Fruit fly (Drosophila melanogaster) whole organism, embryonic: ENCODE results near the gene CG6753.
A peak's percentile ranks its signal among the peaks of the same experiment; 100 is the strongest.

Source experiments
- Atf6 ChIP-seq: fragments of 200-800 bp; sonication (Bioruptor generic); IDR thresholded peaks from 2 replicates; pipeline ENCODE4 v1.3.6; 2022; ENCODE audit warnings: missing biosample characterization, missing genetic modification characterization
- B-H2 ChIP-seq: fragments of 200-800 bp; sonication (Bioruptor generic); optimal IDR thresholded peaks from 2 replicates; lab custom pipeline; 2018; ENCODE audit warnings: missing biosample characterization, mild to moderate bottlenecking, missing genetic modification characterization
- CG10209 ChIP-seq: fragments of 200-800 bp; sonication (Bioruptor generic); optimal IDR thresholded peaks from 3 replicates; lab custom pipeline; 2017; ENCODE audit warnings: missing biosample characterization, mild to moderate bottlenecking, missing genetic modification characterization, missing genetic modification reagents
- CG10321 ChIP-seq: fragments of 200-800 bp; sonication (Bioruptor generic); IDR thresholded peaks from 2 replicates; pipeline ENCODE4 v1.3.6; 2022; ENCODE audit warnings: missing biosample characterization, missing genetic modification characterization
- CG10543 ChIP-seq: fragments of 200-800 bp; sonication (Bioruptor generic); optimal IDR thresholded peaks from 3 replicates; lab custom pipeline; 2017; ENCODE audit warnings: missing biosample characterization, mild to moderate bottlenecking, missing genetic modification characterization, moderate library complexity
- CG11695 ChIP-seq: fragments of 200-800 bp; sonication (Bioruptor generic); IDR thresholded peaks from 3 replicates; pipeline ENCODE4 v1.3.6; 2022; ENCODE audit warnings: missing biosample characterization, missing genetic modification characterization
- CG12071 ChIP-seq: fragments of 200-800 bp; sonication (Bioruptor generic); optimal IDR thresholded peaks from 3 replicates; lab custom pipeline; 2018; ENCODE audit warnings: missing biosample characterization, mild to moderate bottlenecking, missing genetic modification characterization
- CG12769 ChIP-seq: fragments of 200-800 bp; sonication (Bioruptor generic); optimal IDR thresholded peaks from 2 replicates; lab custom pipeline; 2019; ENCODE audit warnings: missing biosample characterization, mild to moderate bottlenecking, missing genetic modification characterization, moderate library complexity
- CG13424 ChIP-seq: fragments of 200-800 bp; sonication (Bioruptor generic); optimal IDR thresholded peaks from 2 replicates; lab custom pipeline; 2019; ENCODE audit warnings: missing biosample characterization, mild to moderate bottlenecking, missing genetic modification characterization, moderate library complexity
- CG13624 ChIP-seq: fragments of 200-800 bp; sonication (Bioruptor generic); optimal IDR thresholded peaks from 2 replicates; lab custom pipeline; 2016; ENCODE audit warnings: missing biosample characterization, missing genetic modification characterization
- CG13775 ChIP-seq: fragments of 200-800 bp; sonication (Bioruptor generic); optimal IDR thresholded peaks from 3 replicates; lab custom pipeline; 2017; ENCODE audit warnings: missing biosample characterization, mild to moderate bottlenecking, missing genetic modification characterization
- CG15514 ChIP-seq: fragments of 200-800 bp; sonication (Bioruptor generic); optimal IDR thresholded peaks from 3 replicates; lab custom pipeline; 2017; ENCODE audit warnings: missing biosample characterization, missing genetic modification characterization, mild to moderate bottlenecking, moderate library complexity, missing genetic modification reagents
- CG16779 ChIP-seq: fragments of 200-800 bp; sonication (Bioruptor generic); IDR thresholded peaks from 2 replicates; pipeline ENCODE4 v1.3.6; 2022; ENCODE audit warnings: missing biosample characterization, missing genetic modification characterization
- CG2120 ChIP-seq: fragments of 200-800 bp; sonication (Bioruptor generic); optimal IDR thresholded peaks from 3 replicates; lab custom pipeline; 2016; ENCODE audit warnings: missing biosample characterization, missing genetic modification characterization
- CG2678 ChIP-seq: fragments of 200-800 bp; sonication (Bioruptor generic); optimal IDR thresholded peaks from 3 replicates; lab custom pipeline; 2019; ENCODE audit warnings: missing biosample characterization, mild to moderate bottlenecking, missing genetic modification characterization, moderate library complexity
- CG30020 ChIP-seq: fragments of 200-800 bp; optimal IDR thresholded peaks from 2 replicates; lab custom pipeline; 2019; ENCODE audit warnings: missing biosample characterization, mild to moderate bottlenecking, missing genetic modification characterization, moderate library complexity
- CG3281 ChIP-seq: fragments of 200-800 bp; sonication (Bioruptor generic); optimal IDR thresholded peaks from 3 replicates; lab custom pipeline; 2017; ENCODE audit warnings: missing biosample characterization, mild to moderate bottlenecking, missing genetic modification characterization
- CG3847 ChIP-seq: fragments of 200-800 bp; sonication (Bioruptor generic); IDR thresholded peaks from 2 replicates; pipeline ENCODE4 v1.3.6; 2022; ENCODE audit warnings: missing biosample characterization, missing genetic modification characterization
- CG6765 ChIP-seq: fragments of 200-800 bp; sonication (Bioruptor generic); optimal IDR thresholded peaks from 3 replicates; lab custom pipeline; 2017; ENCODE audit warnings: missing biosample characterization, mild to moderate bottlenecking, missing genetic modification characterization
- CG6854 ChIP-seq: fragments of 200-800 bp; sonication (Bioruptor generic); optimal IDR thresholded peaks from 3 replicates; lab custom pipeline; 2017; ENCODE audit warnings: missing biosample characterization, mild to moderate bottlenecking, missing genetic modification characterization
- CG7745 ChIP-seq: fragments of 200-800 bp; sonication (Bioruptor generic); optimal IDR thresholded peaks from 2 replicates; lab custom pipeline; 2018; ENCODE audit warnings: missing biosample characterization, mild to moderate bottlenecking, missing genetic modification characterization, moderate library complexity
- CG7786 ChIP-seq: fragments of 200-800 bp; sonication (Bioruptor generic); optimal IDR thresholded peaks from 2 replicates; lab custom pipeline; 2016; ENCODE audit warnings: missing biosample characterization, missing genetic modification characterization
- CG7839 ChIP-seq: fragments of 200-800 bp; sonication (Bioruptor generic); optimal IDR thresholded peaks from 3 replicates; lab custom pipeline; 2018; ENCODE audit warnings: missing biosample characterization, mild to moderate bottlenecking, missing genetic modification characterization, moderate library complexity
- CG8290 ChIP-seq, 3 experiments: fragments of 200-800 bp; sonication (Bioruptor generic); optimal IDR thresholded peaks; 2 replicates each; lab custom pipeline; 2016 to 2019; ENCODE audit warnings: missing biosample characterization in 3 of 3, missing genetic modification characterization in 3 of 3, mild to moderate bottlenecking in 2 of 3, moderate library complexity in 1 of 3
- CG8388 ChIP-seq: fragments of 200-800 bp; sonication (Bioruptor generic); optimal IDR thresholded peaks from 2 replicates; lab custom pipeline; 2019; ENCODE audit warnings: missing biosample characterization, mild to moderate bottlenecking, missing genetic modification characterization, moderate library complexity
- CG9817 ChIP-seq: fragments of 200-800 bp; sonication (Bioruptor generic); optimal IDR thresholded peaks from 2 replicates; lab custom pipeline; 2018; ENCODE audit warnings: missing biosample characterization, mild to moderate bottlenecking, missing genetic modification characterization, moderate library complexity
- CrebB ChIP-seq: fragments of 200-800 bp; sonication (Bioruptor generic); optimal IDR thresholded peaks from 3 replicates; lab custom pipeline; 2018; ENCODE audit warnings: missing biosample characterization, mild to moderate bottlenecking, missing genetic modification characterization
- HHEX ChIP-seq: fragments of 200-800 bp; sonication (Bioruptor generic); optimal IDR thresholded peaks from 3 replicates; lab custom pipeline; 2017; ENCODE audit warnings: missing biosample characterization, mild to moderate bottlenecking, missing genetic modification characterization, missing genetic modification reagents
- Hand ChIP-seq: fragments of 200-800 bp; sonication (Bioruptor generic); optimal IDR thresholded peaks from 2 replicates; lab custom pipeline; 2017; ENCODE audit warnings: mild to moderate bottlenecking, missing biosample characterization, missing genetic modification reagents, missing genetic modification characterization
- Med ChIP-seq: fragments of 200-800 bp; sonication (Bioruptor generic); peaks from one replicate; lab custom pipeline; 2016; ENCODE audit warnings: missing biosample characterization, missing genetic modification characterization, mild to moderate bottlenecking, inconsistent platforms, moderate library complexity
- Meics ChIP-seq: fragments of 200-800 bp; sonication (Bioruptor generic); optimal IDR thresholded peaks from 2 replicates; lab custom pipeline; 2017; ENCODE audit warnings: missing biosample characterization, mild to moderate bottlenecking, missing genetic modification characterization
- Scr ChIP-seq: fragments of 200-800 bp; sonication (Bioruptor generic); IDR thresholded peaks from 2 replicates; pipeline ENCODE4 v1.3.6; 2022; ENCODE audit warnings: missing biosample characterization, missing genetic modification characterization; ENCODE audit not compliant: partially characterized antibody
- caup ChIP-seq: fragments of 200-800 bp; sonication (Bioruptor generic); optimal IDR thresholded peaks from 3 replicates; lab custom pipeline; 2017; ENCODE audit warnings: missing biosample characterization, mild to moderate bottlenecking, missing genetic modification characterization, moderate library complexity; ENCODE audit not compliant: severe bottlenecking
- dysf ChIP-seq: fragments of 200-800 bp; sonication (Bioruptor generic); IDR thresholded peaks from 3 replicates; pipeline ENCODE4 v1.3.6; 2022; ENCODE audit warnings: missing biosample characterization, missing genetic modification characterization
- fd64A ChIP-seq: fragments of 200-800 bp; sonication (Bioruptor generic); optimal IDR thresholded peaks from 3 replicates; lab custom pipeline; 2018; ENCODE audit warnings: missing biosample characterization, mild to moderate bottlenecking, missing genetic modification characterization
- fd96Cb ChIP-seq: fragments of 200-800 bp; sonication (Bioruptor generic); optimal IDR thresholded peaks from 2 replicates; lab custom pipeline; 2018; ENCODE audit warnings: missing biosample characterization, mild to moderate bottlenecking, missing genetic modification characterization, moderate library complexity
- grn ChIP-seq: fragments of 200-800 bp; sonication (Bioruptor generic); optimal IDR thresholded peaks from 3 replicates; lab custom pipeline; 2017; ENCODE audit warnings: missing biosample characterization, missing genetic modification characterization
- gro ChIP-seq: fragments of 200-800 bp; sonication (Bioruptor generic); optimal IDR thresholded peaks from 2 replicates; lab custom pipeline; 2016; ENCODE audit warnings: missing biosample characterization, missing genetic modification characterization
- lbe ChIP-seq: fragments of 200-800 bp; sonication (Bioruptor generic); optimal IDR thresholded peaks from 2 replicates; lab custom pipeline; 2016; ENCODE audit warnings: missing biosample characterization, mild to moderate bottlenecking, missing genetic modification characterization
- mirr ChIP-seq: fragments of 200-800 bp; sonication (Bioruptor generic); optimal IDR thresholded peaks from 3 replicates; lab custom pipeline; 2018; ENCODE audit warnings: missing biosample characterization, mild to moderate bottlenecking, missing genetic modification characterization
- pb ChIP-seq: fragments of 200-800 bp; sonication (Bioruptor generic); optimal IDR thresholded peaks from 3 replicates; lab custom pipeline; 2016; ENCODE audit warnings: missing biosample characterization, missing genetic modification characterization
- pho ChIP-seq: fragments of 200-800 bp; sonication (Bioruptor generic); optimal IDR thresholded peaks from 2 replicates; lab custom pipeline; 2016; ENCODE audit warnings: missing biosample characterization, missing genetic modification characterization
- run ChIP-seq: fragments of 200-800 bp; sonication (Bioruptor generic); optimal IDR thresholded peaks from 3 replicates; lab custom pipeline; 2018; ENCODE audit warnings: missing biosample characterization, mild to moderate bottlenecking, missing genetic modification characterization
- schlank ChIP-seq: fragments of 200-800 bp; sonication (Bioruptor generic); optimal IDR thresholded peaks from 2 replicates; lab custom pipeline; 2018; ENCODE audit warnings: missing biosample characterization, mild to moderate bottlenecking, missing genetic modification characterization
- sd ChIP-seq: fragments of 200-800 bp; sonication (Bioruptor generic); optimal IDR thresholded peaks from 3 replicates; lab custom pipeline; 2018; ENCODE audit warnings: missing biosample characterization, mild to moderate bottlenecking, missing genetic modification characterization, moderate library complexity
- seq ChIP-seq: fragments of 200-800 bp; sonication (Bioruptor generic); IDR thresholded peaks from 2 replicates; pipeline ENCODE4 v1.3.6; 2022; ENCODE audit warnings: missing biosample characterization, missing genetic modification characterization
- stc ChIP-seq: fragments of 200-800 bp; sonication (Bioruptor generic); IDR thresholded peaks from 2 replicates; pipeline ENCODE4 v1.3.6; 2022; ENCODE audit warnings: missing biosample characterization, missing genetic modification characterization
- zen2 ChIP-seq: fragments of 200-800 bp; sonication (Bioruptor generic); IDR thresholded peaks from 3 replicates; pipeline ENCODE4 v1.3.6; 2022; ENCODE audit warnings: missing biosample characterization, missing genetic modification characterization; ENCODE audit not compliant: partially characterized antibody
- zfh2 ChIP-seq: fragments of 200-800 bp; sonication (Bioruptor generic); optimal IDR thresholded peaks from 2 replicates; lab custom pipeline; 2016; ENCODE audit warnings: missing biosample characterization, missing genetic modification characterization

The CG6753 gene

DNA sequence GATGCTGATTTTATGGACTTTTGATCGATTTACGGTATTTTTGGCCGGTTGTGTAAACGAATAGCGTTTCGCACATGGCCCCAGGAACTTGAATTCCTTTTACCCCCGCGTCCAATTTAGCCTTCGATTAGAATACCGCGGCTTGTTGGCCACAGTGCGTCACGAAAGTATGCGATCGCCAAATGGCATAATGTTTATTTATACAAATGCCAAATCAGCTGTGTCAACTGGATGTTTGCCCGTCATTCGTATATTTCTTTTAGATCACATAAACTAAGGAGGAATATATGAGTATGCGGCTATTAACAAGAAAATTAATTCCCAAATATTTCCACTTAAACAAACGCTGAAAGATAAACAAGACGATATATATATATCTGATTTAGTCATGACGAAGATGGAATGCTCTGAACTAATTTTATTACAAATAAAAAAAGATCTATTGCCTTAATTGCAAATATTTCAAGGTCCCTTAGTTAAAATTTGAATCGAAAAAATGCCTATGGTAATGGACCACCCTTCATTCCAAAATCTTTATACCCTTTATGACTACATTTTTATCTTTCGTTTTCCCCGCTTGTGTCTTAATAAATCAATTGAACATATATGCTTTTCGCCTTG lies 14.8 kb upstream of the CG6753 start (continued):
- TF ChIP-seq Hand (GFP tag; lab: Kevin White, UChicago) = peak; percentile 38
- TF ChIP-seq CG7786 (GFP tag; lab: Kevin White, UChicago) = peak; percentile 16
- peak; percentile 28 for TF ChIP-seq CG6854 (GFP tag; lab: Kevin White, UChicago)
- TF ChIP-seq pb (GFP tag; lab: Kevin White, UChicago) = no peak
- TF ChIP-seq sd = peak; percentile 76
- no peak for TF ChIP-seq CG30020 (tag; lab: Kevin White, UChicago)
- TF ChIP-seq CG15514 (GFP tag; lab: Kevin White, UChicago) = peak; percentile 51
- TF ChIP-seq CG13775 (GFP tag; lab: Kevin White, UChicago) = no peak
- TF ChIP-seq CG12769 (tag; lab: Kevin White, UChicago) = peak; percentile 20
- TF ChIP-seq fd96Cb (tag; lab: Kevin White, UChicago) = no peak
- TF ChIP-seq CG11695 (GFP tag; lab: Robert Waterston, UW) = no peak
- peak; percentile 55 for TF ChIP-seq CG8388 (GFP tag; lab: Kevin White, UChicago)
- TF ChIP-seq caup = peak; percentile 62
- TF ChIP-seq CG2120 (GFP tag; lab: Kevin White, UChicago) = peak; percentile 64
- peak; percentile 38 for TF ChIP-seq Atf6 (GFP tag; lab: Robert Waterston, UW)
- TF ChIP-seq Med (GFP tag; lab: Kevin White, UChicago) = peak; percentile 71
- peak; percentile 39 for TF ChIP-seq CG7839
- no peak for TF ChIP-seq seq (GFP tag; lab: Robert Waterston, UW)
- peak; percentile 14 for TF ChIP-seq CG13624 (GFP tag; lab: Kevin White, UChicago)
- TF ChIP-seq CG12071 (GFP tag; lab: Kevin White, UChicago) = peak; percentile 52
- TF ChIP-seq lbe (GFP tag; lab: Kevin White, UChicago) = no peak
- TF ChIP-seq CG8290 (GFP tag; optimal IDR thresholded peaks at IDR 0.05; lab: Kevin White, UChicago) = no peak
- peak in 1 of 2 experiments; percentile 60 for TF ChIP-seq CG8290 (tag; optimal IDR thresholded peaks at IDR 0.05; lab: Kevin White, UChicago)
- TF ChIP-seq HHEX = peak; percentile 37
- peak; percentile 10 for TF ChIP-seq CG10209
- no peak for TF ChIP-seq zfh2 (GFP tag; lab: Kevin White, UChicago)
- TF ChIP-seq stc (GFP tag; lab: Robert Waterston, UW) = no peak
- TF ChIP-seq grn = no peak
- peak; percentile 39 for TF ChIP-seq CG2678
- TF ChIP-seq CG3847 (GFP tag; lab: Robert Waterston, UW) = peak; percentile 40; the same call in 1 of the 2 replicates
- peak; percentile 27; the same call in 1 of the 3 replicates for TF ChIP-seq dysf (GFP tag; lab: Robert Waterston, UW)
- TF ChIP-seq CG10321 (GFP tag; lab: Robert Waterston, UW) = no peak
- TF ChIP-seq mirr (GFP tag; lab: Kevin White, UChicago) = peak; percentile 27
- TF ChIP-seq B-H2 = peak; percentile 29
- TF ChIP-seq CG16779 = no peak
- TF ChIP-seq gro (GFP tag; lab: Kevin White, UChicago) = peak; percentile 0
- TF ChIP-seq zen2 = no peak
- peak; percentile 25 for TF ChIP-seq CG6765 (GFP tag; lab: Kevin White, UChicago)
- TF ChIP-seq schlank = no peak
- TF ChIP-seq run (tag; lab: Kevin White, UChicago) = no peak
- peak; percentile 8 for TF ChIP-seq CG13424 (tag; lab: Kevin White, UChicago)
- TF ChIP-seq fd64A (GFP tag; lab: Kevin White, UChicago) = no peak
- TF ChIP-seq Meics = peak; percentile 30
- TF ChIP-seq CG3281 (GFP tag; lab: Kevin White, UChicago) = peak; percentile 71
- TF ChIP-seq CG7745 (tag; lab: Kevin White, UChicago) = no peak
- TF ChIP-seq CG10543 (GFP tag; lab: Kevin White, UChicago) = peak; percentile 14
- TF ChIP-seq Scr (GFP tag; lab: Robert Waterston, UW) = no peak
- no peak for TF ChIP-seq CrebB (tag; lab: Kevin White, UChicago)
- peak; percentile 13 for TF ChIP-seq pho (GFP tag; lab: Kevin White, UChicago)
- peak; percentile 24 for TF ChIP-seq CG9817 (tag; lab: Kevin White, UChicago)
